Fruit fly (Drosophila melanogaster): ENCODE results near the gene SLC5A11.

The SLC5A11 gene

dm6 chr2L:8204996-8205567 lies at the start of gene SLC5A11:
TSS of gene SLC5A11 (minus strand) at chr2L:8205132.
- TF ChIP-seq GATAd (GFP tag; optimal IDR thresholded peaks at IDR 0.05): no peak
- TF ChIP-seq Hr83 (GFP tag; optimal IDR thresholded peaks at IDR 0.05; ENCODE audit: poor library complexity, severe bottlenecking): peak; percentile 57
- peak; percentile 99 for TF ChIP-seq brk (GFP tag; optimal IDR thresholded peaks at IDR 0.05)
- no peak for TF ChIP-seq Hr78 (GFP tag; optimal IDR thresholded peaks at IDR 0.05)
- TF ChIP-seq usp (GFP tag; optimal IDR thresholded peaks at IDR 0.05): no peak
- peak; percentile 91 for TF ChIP-seq Hnf4 (GFP tag; optimal IDR thresholded peaks at IDR 0.05)
- peak; percentile 98 for TF ChIP-seq fru (GFP tag; optimal IDR thresholded peaks at IDR 0.05)
- TF ChIP-seq Vsx2 (GFP tag; optimal IDR thresholded peaks at IDR 0.05; ENCODE audit: partially characterized antibody): no peak
- TF ChIP-seq br (GFP tag; optimal IDR thresholded peaks at IDR 0.05): peak; percentile 91
- no peak for TF ChIP-seq Dfd (GFP tag; optimal IDR thresholded peaks at IDR 0.05)
- peak; percentile 47 for TF ChIP-seq Mio (GFP tag; optimal IDR thresholded peaks at IDR 0.05)
- no peak for TF ChIP-seq Myc (optimal IDR thresholded peaks at IDR 0.05)
- no peak for TF ChIP-seq CrebA (GFP tag; optimal IDR thresholded peaks at IDR 0.05; ENCODE audit: borderline replicate concordance)
- peak; percentile 98 for TF ChIP-seq OdsH (GFP tag; optimal IDR thresholded peaks at IDR 0.05)
- TF ChIP-seq rgr (GFP tag; optimal IDR thresholded peaks at IDR 0.05): peak; percentile 90
- TF ChIP-seq Sp1 (GFP tag; optimal IDR thresholded peaks at IDR 0.05): peak; percentile 97
- peak; percentile 90 for TF ChIP-seq ey (GFP tag; optimal IDR thresholded peaks at IDR 0.05)
- peak; percentile 89 for TF ChIP-seq pan (optimal IDR thresholded peaks at IDR 0.05)
- peak; percentile 99 for TF ChIP-seq sage (GFP tag; optimal IDR thresholded peaks at IDR 0.05)
- peak; percentile 74 for TF ChIP-seq Jra (GFP tag; optimal IDR thresholded peaks at IDR 0.05)
- peak; percentile 92 for TF ChIP-seq dmrt93B (GFP tag; optimal IDR thresholded peaks at IDR 0.05)
- TF ChIP-seq Rel (GFP tag; optimal IDR thresholded peaks at IDR 0.05): peak; percentile 99
- peak; percentile 91 for TF ChIP-seq Rel (tag; optimal IDR thresholded peaks at IDR 0.05)
- peak; percentile 96 for TF ChIP-seq HLH106 (tag; optimal IDR thresholded peaks at IDR 0.05)
- TF ChIP-seq dl (GFP tag; optimal IDR thresholded peaks at IDR 0.05; ENCODE audit: insufficient read depth in 1 of 2, partially characterized antibody in 2 of 2): peak; percentile 8 to 60
- peak; percentile 98 for TF ChIP-seq CG32264 (GFP tag; optimal IDR thresholded peaks at IDR 0.05)
- TF ChIP-seq Dif (GFP tag; optimal IDR thresholded peaks at IDR 0.05; ENCODE audit: partially characterized antibody): peak; percentile 66
- TF ChIP-seq N (GFP tag; optimal IDR thresholded peaks at IDR 0.05): no peak
- TF ChIP-seq tai (GFP tag; optimal IDR thresholded peaks at IDR 0.05): no peak
- peak; percentile 99 for TF ChIP-seq psq (GFP tag; optimal IDR thresholded peaks at IDR 0.05)
- TF ChIP-seq h (GFP tag; optimal IDR thresholded peaks at IDR 0.05): peak; percentile 100
- peak; percentile 80 for TF ChIP-seq CG9705 (GFP tag; optimal IDR thresholded peaks at IDR 0.05)
- peak; percentile 94 for TF ChIP-seq sv (GFP tag; optimal IDR thresholded peaks at IDR 0.05)
- TF ChIP-seq dsf (GFP tag; optimal IDR thresholded peaks at IDR 0.05; ENCODE audit: borderline replicate concordance): peak; percentile 63
- peak; percentile 99 for TF ChIP-seq woc (GFP tag; optimal IDR thresholded peaks at IDR 0.05)
- TF ChIP-seq foxo (GFP tag; optimal IDR thresholded peaks at IDR 0.05): peak; percentile 97 to 100

- TF ChIP-seq OdsH (GFP tag; optimal IDR thresholded peaks at IDR 0.05): no peak
- no peak for TF ChIP-seq dsf (GFP tag; optimal IDR thresholded peaks at IDR 0.05; ENCODE audit: borderline replicate concordance)
- TF ChIP-seq Hr78 (GFP tag; optimal IDR thresholded peaks at IDR 0.05): no peak
- TF ChIP-seq Dif (GFP tag; optimal IDR thresholded peaks at IDR 0.05; ENCODE audit: partially characterized antibody): no peak
- no peak for TF ChIP-seq CG32264 (GFP tag; optimal IDR thresholded peaks at IDR 0.05)
- no peak for TF ChIP-seq sv (GFP tag; optimal IDR thresholded peaks at IDR 0.05)
- TF ChIP-seq tai (GFP tag; optimal IDR thresholded peaks at IDR 0.05): no peak
- TF ChIP-seq pan (optimal IDR thresholded peaks at IDR 0.05): no peak
- no peak for TF ChIP-seq Vsx2 (GFP tag; optimal IDR thresholded peaks at IDR 0.05; ENCODE audit: partially characterized antibody)
- TF ChIP-seq Hr83 (GFP tag; optimal IDR thresholded peaks at IDR 0.05; ENCODE audit: poor library complexity, severe bottlenecking): no peak
- no peak for TF ChIP-seq brk (GFP tag; optimal IDR thresholded peaks at IDR 0.05)
- no peak for TF ChIP-seq Hnf4 (GFP tag; optimal IDR thresholded peaks at IDR 0.05)
These were observed 39.0 kb upstream of the SLC5A11 start, which contains the start of gene CG43057 for dm6 chr2L:8243903-8244302. TSS of gene CG43057 (minus strand) at chr2L:8244003.

dm6 chr2L:8242186-8242585 lies 37.3 kb upstream of the SLC5A11 start, which contains the start of gene CG14277:
TSS of gene CG14277 (plus strand) at chr2L:8242486.
- TF ChIP-seq dmrt93B (GFP tag; optimal IDR thresholded peaks at IDR 0.05) (no peak), jim (GFP tag; optimal IDR thresholded peaks at IDR 0.05) (no peak), Dif (GFP tag; optimal IDR thresholded peaks at IDR 0.05; ENCODE audit: partially characterized antibody) (no peak), ey (GFP tag; optimal IDR thresholded peaks at IDR 0.05) (no peak)

Data from whole organism, wandering third instar larva.